Worm (Caenorhabditis elegans) whole organism, early embryonic: ENCODE results near the gene clec-169.

Source experiments
- ama-1 ChIP-seq: fragments of 150-350 bp; optimal IDR thresholded peaks from 2 replicates; lab custom pipeline; 2014
- ceh-13 ChIP-seq: fragments of 200-800 bp; sonication (Bioruptor generic); optimal IDR thresholded peaks from 2 replicates; lab custom pipeline; 2018; ENCODE audit warnings: mild to moderate bottlenecking, missing genetic modification characterization, missing compliant biosample characterization
- ceh-36 ChIP-seq: sonication (generic microtip); optimal IDR thresholded peaks from 2 replicates; lab custom pipeline; 2016; ENCODE audit warnings: missing genetic modification characterization, inconsistent platforms, missing compliant biosample characterization
- ets-7 ChIP-seq: sonication (generic microtip); optimal IDR thresholded peaks from 2 replicates; lab custom pipeline; 2016; ENCODE audit warnings: missing genotype, missing genetic modification characterization, missing compliant biosample characterization
- flt-1 ChIP-seq: fragments of 200-800 bp; sonication (Bioruptor generic); IDR thresholded peaks from 2 replicates; pipeline ENCODE4 v1.3.6; 2022; ENCODE audit warnings: missing genetic modification characterization, missing compliant biosample characterization
- hmg-4 ChIP-seq: fragments of 200-800 bp; sonication (Bioruptor generic); optimal IDR thresholded peaks from 2 replicates; lab custom pipeline; 2018; ENCODE audit warnings: mild to moderate bottlenecking, missing genetic modification characterization, missing compliant biosample characterization
- hnd-1 ChIP-seq: sonication (generic microtip); optimal IDR thresholded peaks from 2 replicates; lab custom pipeline; 2016; ENCODE audit warnings: missing genetic modification characterization, missing compliant biosample characterization
- scrt-1 ChIP-seq: fragments of 200-800 bp; sonication (Bioruptor generic); IDR thresholded peaks from 2 replicates; pipeline ENCODE4 v1.3.6; 2022; ENCODE audit warnings: missing genetic modification characterization, missing compliant biosample characterization

- TF ChIP-seq ama-1, result no peak
- no peak for TF ChIP-seq scrt-1 (GFP tag; lab: Robert Waterston, UW)
- no peak for TF ChIP-seq ceh-13
- no peak for TF ChIP-seq hnd-1 (tag; lab: Kevin White, UChicago)
- no peak for TF ChIP-seq ets-7 (tag; lab: Kevin White, UChicago)
- no peak for TF ChIP-seq flt-1
- no peak for TF ChIP-seq ceh-36 (tag; lab: Kevin White, UChicago)
- TF ChIP-seq hmg-4 (GFP tag; lab: Kevin White, UChicago), result no peak
Measured at ce11 chrIV:1264928-1265327, 3.8 kb downstream of the clec-169 start, which contains the start of gene F38A1.13.
